Fruit fly (Drosophila melanogaster): ENCODE data around the gene CG15022.

Gene CG15022

DNA sequence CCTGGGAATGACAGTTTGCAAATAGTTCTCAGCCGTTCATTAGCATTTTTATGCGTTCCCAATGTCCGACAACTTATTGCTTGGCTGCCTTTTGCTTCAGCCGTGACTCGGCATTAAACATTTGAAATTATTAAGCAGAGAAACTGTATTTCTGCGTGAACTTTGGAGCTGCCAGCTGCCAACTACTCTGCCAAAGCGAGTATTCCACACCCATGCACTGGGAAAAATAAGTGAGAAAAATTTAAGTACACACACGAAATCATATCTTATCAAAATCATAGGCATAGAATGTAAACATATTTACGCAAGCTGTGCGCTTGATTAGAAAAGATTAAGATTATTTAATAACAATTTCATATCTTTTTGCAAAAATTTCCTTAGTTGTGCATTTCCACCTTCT, 47.1 kb downstream of the CG15022 start (continued):
- TF ChIP-seq Atf6 (GFP tag; IDR thresholded peaks at IDR 0.05) (peak; percentile 74; the same call in 1 of the 2 replicates), pb (GFP tag; optimal IDR thresholded peaks at IDR 0.05) (no peak), lab (GFP tag; optimal IDR thresholded peaks at IDR 0.05) (peak; percentile 56), CG10979 (tag; optimal IDR thresholded peaks at IDR 0.05) (no peak), amos (GFP tag; IDR thresholded peaks at IDR 0.05; ENCODE audit: partially characterized antibody) (no peak), Aef1 (GFP tag; IDR thresholded peaks at IDR 0.05) (peak; percentile 72), Dip3 (GFP tag; optimal IDR thresholded peaks at IDR 0.05) (peak; percentile 20), sc (optimal IDR thresholded peaks at IDR 0.05) (no peak), sc (GFP tag; optimal IDR thresholded peaks at IDR 0.05) (no peak), emc (GFP tag; optimal IDR thresholded peaks at IDR 0.05) (peak; percentile 17), sd (tag; optimal IDR thresholded peaks at IDR 0.05) (peak; percentile 58), aop (GFP tag; IDR thresholded peaks at IDR 0.05) (no peak), Fer3 (tag; optimal IDR thresholded peaks at IDR 0.05) (peak; percentile 19), kah (GFP tag; optimal IDR thresholded peaks at IDR 0.05) (no peak), H2.0 (GFP tag; IDR thresholded peaks at IDR 0.05) (peak; percentile 70), CG17829 (tag; optimal IDR thresholded peaks at IDR 0.05) (no peak), sima (GFP tag; optimal IDR thresholded peaks at IDR 0.05) (peak; percentile 26), oc (tag; optimal IDR thresholded peaks at IDR 0.05) (no peak), Hand (GFP tag; optimal IDR thresholded peaks at IDR 0.05) (no peak), mld (GFP tag; IDR thresholded peaks at IDR 0.05; ENCODE audit: partially characterized antibody) (no peak), CG6854 (GFP tag; optimal IDR thresholded peaks at IDR 0.05) (no peak), CG14441 (GFP tag; IDR thresholded peaks at IDR 0.05) (peak; percentile 74), CG34376 (GFP tag; optimal IDR thresholded peaks at IDR 0.05) (peak; percentile 74), Camta (GFP tag; optimal IDR thresholded peaks at IDR 0.05) (peak; percentile 23), CG1602 (GFP tag; optimal IDR thresholded peaks at IDR 0.05) (no peak), zen2 (GFP tag; IDR thresholded peaks at IDR 0.05; ENCODE audit: partially characterized antibody) (no peak), psq (GFP tag; optimal IDR thresholded peaks at IDR 0.05) (no peak), cad (GFP tag; optimal IDR thresholded peaks at IDR 0.05) (no peak), CG2712 (tag; optimal IDR thresholded peaks at IDR 0.05) (no peak), esg (GFP tag; conservative IDR thresholded peaks at IDR 0.05) (peak; percentile 50), Atf-2 (GFP tag; optimal IDR thresholded peaks at IDR 0.05) (peak; percentile 24), CG2120 (GFP tag; optimal IDR thresholded peaks at IDR 0.05) (peak; percentile 64), Taf1 (GFP tag; IDR thresholded peaks at IDR 0.05) (peak; percentile 49; the same call in 1 of the 2 replicates), CG13894 (tag; optimal IDR thresholded peaks at IDR 0.05) (peak; percentile 48), CG18619 (GFP tag; optimal IDR thresholded peaks at IDR 0.05) (peak; percentile 19), fd3F (GFP tag; optimal IDR thresholded peaks at IDR 0.05) (peak; percentile 21), CG11504 (tag; optimal IDR thresholded peaks at IDR 0.05) (peak; percentile 8), Pdp1 (GFP tag; optimal IDR thresholded peaks at IDR 0.05) (peak; percentile 13 to 55), Ets97D (GFP tag; optimal IDR thresholded peaks at IDR 0.05) (peak; percentile 11), Tbp (GFP tag; optimal IDR thresholded peaks at IDR 0.05) (no peak), da (GFP tag; optimal IDR thresholded peaks at IDR 0.05) (no peak), NK7.1 (GFP tag; optimal IDR thresholded peaks at IDR 0.05) (no peak), mirr (GFP tag; optimal IDR thresholded peaks at IDR 0.05) (peak; percentile 62), B-H1 (GFP tag; IDR thresholded peaks at IDR 0.05) (peak; percentile 69), CG43689 (GFP tag; IDR thresholded peaks at IDR 0.05) (no peak), dpn (GFP tag; optimal IDR thresholded peaks at IDR 0.05) (peak; percentile 30 to 65), CG17359 (tag; optimal IDR thresholded peaks at IDR 0.05) (peak; percentile 26), insv (GFP tag; optimal IDR thresholded peaks at IDR 0.05) (no peak), CG8089 (GFP tag; optimal IDR thresholded peaks at IDR 0.05) (peak; percentile 4), CG17328 (GFP tag; IDR thresholded peaks at IDR 0.05) (peak; percentile 69), sens-2 (GFP tag; IDR thresholded peaks at IDR 0.05) (peak; percentile 49; the same call in 1 of the 2 replicates), CG1233 (GFP tag; optimal IDR thresholded peaks at IDR 0.05) (peak; percentile 27)
